Fruit fly (Drosophila melanogaster): ENCODE results near the gene fusl.

DNA sequence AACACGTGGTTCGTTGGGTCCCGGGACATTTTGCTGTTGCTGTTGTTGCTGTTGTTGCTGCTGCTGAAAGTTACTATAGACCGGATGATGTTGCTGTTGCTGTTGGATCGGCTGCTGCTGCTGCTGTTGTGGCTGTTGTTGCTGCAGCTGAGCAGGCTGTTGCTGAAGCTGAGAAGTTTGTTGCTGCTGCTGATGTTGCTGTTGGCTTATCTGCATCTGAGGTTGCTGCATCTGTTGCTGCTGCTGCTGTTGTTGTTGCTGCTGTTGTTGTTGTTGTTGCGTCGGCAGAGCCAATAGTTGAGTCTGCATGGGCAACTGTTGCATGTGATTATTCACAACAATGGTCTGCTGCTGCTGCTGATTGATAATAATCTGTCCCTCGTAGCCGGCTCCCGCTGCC, 16.9 kb downstream of the fusl start:
- TF ChIP-seq CG14655 (GFP tag; optimal IDR thresholded peaks at IDR 0.05) (no peak), rn (GFP tag; IDR thresholded peaks at IDR 0.05) (no peak), CG8301 (tag; optimal IDR thresholded peaks at IDR 0.05) (no peak), CG8159 (tag; optimal IDR thresholded peaks at IDR 0.05) (no peak), CG17806 (tag; optimal IDR thresholded peaks at IDR 0.05) (no peak), Pif1A (GFP tag; optimal IDR thresholded peaks at IDR 0.05) (no peak), CG13204 (GFP tag; optimal IDR thresholded peaks at IDR 0.05) (no peak), CG15710 (tag; optimal IDR thresholded peaks at IDR 0.05) (no peak), EcR (GFP tag; optimal IDR thresholded peaks at IDR 0.05) (no peak)
